Fruit fly (Drosophila melanogaster): ENCODE results near the gene CG1271.

Gene CG1271

DNA sequence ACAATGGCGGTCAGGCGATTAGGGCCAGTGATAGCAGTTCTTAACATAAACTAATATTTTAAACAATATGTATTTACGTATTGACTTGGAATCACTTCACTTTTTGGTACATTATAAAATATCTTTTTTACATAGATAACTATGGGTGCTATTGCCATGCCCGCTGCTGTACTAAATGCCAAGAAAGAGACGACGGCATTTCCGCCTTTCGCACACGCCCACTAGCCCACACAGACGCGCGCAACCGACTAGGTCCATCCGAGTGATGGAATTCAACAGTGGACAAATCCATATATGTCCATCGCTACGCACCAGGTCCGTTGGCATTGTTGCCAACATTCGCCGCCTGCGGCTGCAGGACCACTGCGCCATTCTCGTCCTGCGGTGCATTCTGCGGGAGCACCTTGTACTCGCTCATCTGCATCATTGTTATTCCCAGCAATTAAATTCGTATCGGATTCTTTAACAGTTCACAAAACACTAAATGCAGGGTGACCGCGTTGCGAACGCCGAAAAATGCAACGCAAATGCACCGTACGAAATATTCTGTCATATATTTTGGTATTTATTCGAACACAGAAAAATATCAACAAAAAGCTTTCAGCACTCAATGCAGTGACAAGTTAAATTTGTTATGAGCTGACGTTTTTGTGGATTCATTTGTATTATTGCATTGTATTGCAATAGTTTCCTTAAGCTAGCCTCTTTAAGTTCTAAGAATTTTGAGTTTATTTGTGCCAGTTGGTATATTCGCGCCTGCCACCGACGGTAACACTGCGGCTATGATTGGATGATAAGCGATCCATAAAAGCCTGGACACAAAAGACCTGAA lies 5.8 kb upstream of the CG1271 start, which contains the start of the genes scramb2 and Sk2 (continued):
- TF ChIP-seq hkb (optimal IDR thresholded peaks at IDR 0.05): peak; percentile 58
- peak; percentile 98 for TF ChIP-seq hkb (GFP tag; IDR thresholded peaks at IDR 0.05)
- peak; percentile 98 for TF ChIP-seq vvl (GFP tag; IDR thresholded peaks at IDR 0.05)
- TF ChIP-seq sna (GFP tag; IDR thresholded peaks at IDR 0.05; ENCODE audit: partially characterized antibody): no peak
- peak; percentile 81 for TF ChIP-seq Dad (GFP tag; optimal IDR thresholded peaks at IDR 0.05)
- TF ChIP-seq grn (GFP tag; optimal IDR thresholded peaks at IDR 0.05): peak; percentile 68
- peak; percentile 46 for TF ChIP-seq Sry-β (GFP tag; optimal IDR thresholded peaks at IDR 0.05)
- peak; percentile 80 for TF ChIP-seq repo (GFP tag; optimal IDR thresholded peaks at IDR 0.05)
- TF ChIP-seq CG17359 (tag; optimal IDR thresholded peaks at IDR 0.05): peak; percentile 96
- peak; percentile 92 for TF ChIP-seq CrebB (tag; optimal IDR thresholded peaks at IDR 0.05)
- TF ChIP-seq hth (optimal IDR thresholded peaks at IDR 0.05): no peak
- no peak for TF ChIP-seq amos (GFP tag; IDR thresholded peaks at IDR 0.05; ENCODE audit: partially characterized antibody)
- peak; percentile 7 for TF ChIP-seq CG1832 (GFP tag; optimal IDR thresholded peaks at IDR 0.05)
- TF ChIP-seq mirr (GFP tag; optimal IDR thresholded peaks at IDR 0.05): peak; percentile 92
- TF ChIP-seq zfh1 (GFP tag; IDR thresholded peaks at IDR 0.05): peak; percentile 95
- peak; percentile 82 for TF ChIP-seq CG7786 (GFP tag; optimal IDR thresholded peaks at IDR 0.05)
- TF ChIP-seq Six4 (GFP tag; optimal IDR thresholded peaks at IDR 0.05): peak; percentile 89
- TF ChIP-seq HLH3B (GFP tag; IDR thresholded peaks at IDR 0.05): peak; percentile 95
- TF ChIP-seq tio (GFP tag; optimal IDR thresholded peaks at IDR 0.05): peak; percentile 90
- peak; percentile 64 for TF ChIP-seq slou (GFP tag; optimal IDR thresholded peaks at IDR 0.05)
- TF ChIP-seq Vsx1 (GFP tag; optimal IDR thresholded peaks at IDR 0.05): peak; percentile 94
- TF ChIP-seq slbo (GFP tag; IDR thresholded peaks at IDR 0.05): peak; percentile 95
- no peak for TF ChIP-seq chinmo (GFP tag; IDR thresholded peaks at IDR 0.05; ENCODE audit: partially characterized antibody)
- no peak for TF ChIP-seq hbn (GFP tag; IDR thresholded peaks at IDR 0.05; ENCODE audit: partially characterized antibody)
- peak; percentile 91 for TF ChIP-seq CG4707 (GFP tag; optimal IDR thresholded peaks at IDR 0.05)
- TF ChIP-seq CG4404 (GFP tag; IDR thresholded peaks at IDR 0.05): peak; percentile 82
- TF ChIP-seq Atf3 (GFP tag; optimal IDR thresholded peaks at IDR 0.05): peak; percentile 82
- peak; percentile 91 for TF ChIP-seq B-H1 (GFP tag; IDR thresholded peaks at IDR 0.05)
- TF ChIP-seq Pdp1 (GFP tag; optimal IDR thresholded peaks at IDR 0.05): peak; percentile 83 to 86
- peak; percentile 83 for TF ChIP-seq gt (GFP tag; IDR thresholded peaks at IDR 0.05)
- peak; percentile 83 for TF ChIP-seq CG1647 (GFP tag; optimal IDR thresholded peaks at IDR 0.05)
- peak; percentile 89 for TF ChIP-seq Spps (tag; optimal IDR thresholded peaks at IDR 0.05)
- TF ChIP-seq CG3838 (GFP tag; optimal IDR thresholded peaks at IDR 0.05): peak; percentile 75
- peak; percentile 95 for TF ChIP-seq CG9797 (GFP tag; optimal IDR thresholded peaks at IDR 0.05)
- peak; percentile 97 for TF ChIP-seq HHEX (GFP tag; optimal IDR thresholded peaks at IDR 0.05)
- TF ChIP-seq ftz-f1 (GFP tag; optimal IDR thresholded peaks at IDR 0.05): peak; percentile 55
- TF ChIP-seq CG15514 (GFP tag; optimal IDR thresholded peaks at IDR 0.05): peak; percentile 90
- peak; percentile 77 for TF ChIP-seq CkIIα-i1 (GFP tag; IDR thresholded peaks at IDR 0.05)
- peak; percentile 55 for TF ChIP-seq en (GFP tag; optimal IDR thresholded peaks at IDR 0.05)
- peak; percentile 71 for TF ChIP-seq exex (tag; optimal IDR thresholded peaks at IDR 0.05)
- peak; percentile 94 for TF ChIP-seq CG30403 (GFP tag; optimal IDR thresholded peaks at IDR 0.05)
- peak; percentile 89 for TF ChIP-seq B-H2 (GFP tag; optimal IDR thresholded peaks at IDR 0.05)
- peak; percentile 85 for TF ChIP-seq CG9215 (GFP tag; IDR thresholded peaks at IDR 0.05)
- peak; percentile 94 for TF ChIP-seq CG9817 (tag; optimal IDR thresholded peaks at IDR 0.05)
- TF ChIP-seq chif (GFP tag; optimal IDR thresholded peaks at IDR 0.05): peak; percentile 77 to 89
- TF ChIP-seq unpg (GFP tag; optimal IDR thresholded peaks at IDR 0.05): peak; percentile 97
- peak; percentile 55 for TF ChIP-seq stwl (tag; optimal IDR thresholded peaks at IDR 0.05)
- TF ChIP-seq Opbp (GFP tag; IDR thresholded peaks at IDR 0.05; ENCODE audit: partially characterized antibody): no peak
- TF ChIP-seq CHES-1-like (GFP tag; optimal IDR thresholded peaks at IDR 0.05): peak; percentile 57
